Worm (Caenorhabditis elegans): ENCODE data around the gene ssl-1.

ce11 chrIII:12728149-12728548 lies 13.8 kb downstream of the ssl-1 start:
- TF ChIP-seq ceh-91 (GFP tag; IDR thresholded peaks at IDR 0.05) (no peak), ceh-100 (GFP tag; IDR thresholded peaks at IDR 0.05) (no peak), nhr-179 (tag; optimal IDR thresholded peaks at IDR 0.05) (no peak)

Measured in whole organism, young adult.